Fruit fly (Drosophila melanogaster) whole organism, embryonic: ENCODE measurements around the gene rasp.
A peak's percentile ranks its signal among the peaks of the same experiment; 100 is the strongest.

ENCODE experiments used
- Bgb ChIP-seq: fragments of 200-800 bp; sonication (Bioruptor generic); IDR thresholded peaks from 2 replicates; pipeline ENCODE4 v1.3.6; 2022; ENCODE audit warnings: missing biosample characterization, missing genetic modification characterization; ENCODE audit not compliant: partially characterized antibody
- Bteb2 ChIP-seq: fragments of 200-800 bp; sonication (Bioruptor generic); optimal IDR thresholded peaks from 2 replicates; lab custom pipeline; 2016; ENCODE audit warnings: missing biosample characterization, missing genetic modification characterization
- CG11085 ChIP-seq: fragments of 200-800 bp; sonication (Bioruptor generic); IDR thresholded peaks from 2 replicates; pipeline ENCODE4 v1.3.6; 2022; ENCODE audit warnings: missing biosample characterization, missing genetic modification characterization
- CG12071 ChIP-seq: fragments of 200-800 bp; sonication (Bioruptor generic); optimal IDR thresholded peaks from 3 replicates; lab custom pipeline; 2018; ENCODE audit warnings: missing biosample characterization, mild to moderate bottlenecking, missing genetic modification characterization
- CG12236 ChIP-seq: fragments of 200-800 bp; sonication (Bioruptor generic); optimal IDR thresholded peaks from 2 replicates; lab custom pipeline; 2016; ENCODE audit warnings: missing biosample characterization, missing genetic modification characterization
- CG13287 ChIP-seq: fragments of 200-800 bp; sonication (Bioruptor generic); IDR thresholded peaks from 2 replicates; pipeline ENCODE4 v1.3.6; 2022; ENCODE audit warnings: missing biosample characterization, missing genetic modification characterization; ENCODE audit not compliant: partially characterized antibody
- CG14441 ChIP-seq: fragments of 200-800 bp; sonication (Bioruptor generic); IDR thresholded peaks from 2 replicates; pipeline ENCODE4 v1.3.6; 2022; ENCODE audit warnings: missing biosample characterization, missing genetic modification characterization
- CG14860 ChIP-seq: fragments of 200-800 bp; sonication (Bioruptor generic); IDR thresholded peaks from 3 replicates; pipeline ENCODE4 v1.3.6; 2022; ENCODE audit warnings: missing biosample characterization, missing genetic modification characterization; ENCODE audit not compliant: partially characterized antibody
- CG15011 ChIP-seq: fragments of 200-800 bp; sonication (Bioruptor generic); optimal IDR thresholded peaks from 3 replicates; lab custom pipeline; 2018; ENCODE audit warnings: missing biosample characterization, mild to moderate bottlenecking, missing genetic modification characterization
- CG15073 ChIP-seq: fragments of 200-800 bp; sonication (Bioruptor generic); optimal IDR thresholded peaks from 2 replicates; lab custom pipeline; 2016; ENCODE audit warnings: missing biosample characterization, missing genetic modification characterization
- CG16813 ChIP-seq: fragments of 200-800 bp; sonication (Bioruptor generic); IDR thresholded peaks from 3 replicates; pipeline ENCODE4 v1.3.6; 2022; ENCODE audit warnings: missing biosample characterization, missing genetic modification characterization; ENCODE audit not compliant: partially characterized antibody
- CG17912 ChIP-seq: fragments of 200-800 bp; sonication (Bioruptor generic); optimal IDR thresholded peaks from 2 replicates; lab custom pipeline; 2018; ENCODE audit warnings: missing biosample characterization, mild to moderate bottlenecking, missing genetic modification characterization
- CG2202 ChIP-seq: fragments of 200-800 bp; sonication (Bioruptor generic); optimal IDR thresholded peaks from 2 replicates; lab custom pipeline; 2018; ENCODE audit warnings: missing biosample characterization, mild to moderate bottlenecking, missing genetic modification characterization
- CG31388 ChIP-seq: fragments of 200-800 bp; sonication (Bioruptor generic); optimal IDR thresholded peaks from 2 replicates; lab custom pipeline; 2016; ENCODE audit warnings: missing biosample characterization, missing genetic modification characterization
- CG4730 ChIP-seq: fragments of 200-800 bp; sonication (Bioruptor generic); IDR thresholded peaks from 2 replicates; pipeline ENCODE4 v1.3.6; 2022; ENCODE audit warnings: missing biosample characterization, missing genetic modification characterization
- CG6813 ChIP-seq: fragments of 200-800 bp; sonication (Bioruptor generic); optimal IDR thresholded peaks from 2 replicates; lab custom pipeline; 2017; ENCODE audit warnings: missing biosample characterization, missing genetic modification characterization, mild to moderate bottlenecking, moderate library complexity, missing genetic modification reagents
- CG8478 ChIP-seq: fragments of >200 bp; optimal IDR thresholded peaks from 2 replicates; lab custom pipeline; 2018
- CG8924 ChIP-seq: fragments of 200-800 bp; optimal IDR thresholded peaks from 3 replicates; lab custom pipeline; 2019; ENCODE audit warnings: missing biosample characterization, mild to moderate bottlenecking, missing genetic modification characterization, moderate library complexity
- CG9932 ChIP-seq: fragments of 200-800 bp; sonication (Bioruptor generic); IDR thresholded peaks from 2 replicates; pipeline ENCODE4 v1.3.6; 2022; ENCODE audit warnings: missing biosample characterization, missing genetic modification characterization
- Dek ChIP-seq: fragments of 200-800 bp; sonication (Bioruptor generic); optimal IDR thresholded peaks from 3 replicates; lab custom pipeline; 2019; ENCODE audit warnings: missing biosample characterization, mild to moderate bottlenecking, missing genetic modification characterization, moderate library complexity
- Dip2 ChIP-seq: fragments of 200-800 bp; sonication (Bioruptor generic); IDR thresholded peaks from 2 replicates; pipeline ENCODE4 v1.3.6; 2022; ENCODE audit warnings: missing biosample characterization, missing genetic modification characterization
- Dll ChIP-seq: fragments of 200-800 bp; sonication (Bioruptor generic); IDR thresholded peaks from 4 replicates; pipeline ENCODE4 v1.3.6; 2022; ENCODE audit warnings: missing biosample characterization, missing genetic modification characterization; ENCODE audit not compliant: partially characterized antibody
- Hsf ChIP-seq: fragments of 200-800 bp; sonication (Bioruptor generic); optimal IDR thresholded peaks from 3 replicates; lab custom pipeline; 2016; ENCODE audit warnings: missing biosample characterization, missing genetic modification characterization
- MESR4 ChIP-seq: fragments of 200-800 bp; sonication (Bioruptor generic); optimal IDR thresholded peaks from 2 replicates; lab custom pipeline; 2018; ENCODE audit warnings: missing biosample characterization, mild to moderate bottlenecking, missing genetic modification characterization, moderate library complexity
- Nf-YB ChIP-seq: fragments of 200-800 bp; sonication (Bioruptor generic); optimal IDR thresholded peaks from 3 replicates; lab custom pipeline; 2019; ENCODE audit warnings: missing biosample characterization, mild to moderate bottlenecking, missing genetic modification characterization, moderate library complexity
- Rx ChIP-seq: fragments of 200-800 bp; sonication (Bioruptor generic); IDR thresholded peaks from 2 replicates; pipeline ENCODE4 v1.3.6; 2022; ENCODE audit warnings: missing biosample characterization, missing genetic modification characterization
- Sox102F ChIP-seq: fragments of 200-800 bp; sonication (Bioruptor generic); optimal IDR thresholded peaks from 2 replicates; lab custom pipeline; 2018; ENCODE audit warnings: missing biosample characterization, mild to moderate bottlenecking, missing genetic modification characterization, moderate library complexity
- Spps ChIP-seq: fragments of 200-800 bp; sonication (Bioruptor generic); optimal IDR thresholded peaks from 2 replicates; lab custom pipeline; 2018; ENCODE audit warnings: missing biosample characterization, mild to moderate bottlenecking, missing genetic modification characterization
- Xrp1 ChIP-seq: fragments of 200-800 bp; sonication (Bioruptor generic); IDR thresholded peaks from 2 replicates; pipeline ENCODE4 v1.3.6; 2022; ENCODE audit warnings: missing biosample characterization, missing genetic modification characterization
- amos ChIP-seq: fragments of 200-800 bp; sonication (Bioruptor generic); IDR thresholded peaks from 2 replicates; pipeline ENCODE4 v1.3.6; 2022; ENCODE audit warnings: missing biosample characterization, missing genetic modification characterization; ENCODE audit not compliant: partially characterized antibody
- chinmo ChIP-seq: fragments of 200-800 bp; sonication (Bioruptor generic); IDR thresholded peaks from 4 replicates; pipeline ENCODE4 v1.3.6; 2022; ENCODE audit warnings: missing biosample characterization, missing genetic modification characterization; ENCODE audit not compliant: partially characterized antibody
- fd64A ChIP-seq: fragments of 200-800 bp; sonication (Bioruptor generic); optimal IDR thresholded peaks from 3 replicates; lab custom pipeline; 2018; ENCODE audit warnings: missing biosample characterization, mild to moderate bottlenecking, missing genetic modification characterization
- gem ChIP-seq: fragments of 200-800 bp; sonication (Bioruptor generic); optimal IDR thresholded peaks from 2 replicates; lab custom pipeline; 2019; ENCODE audit warnings: missing biosample characterization, mild to moderate bottlenecking, missing genetic modification characterization, moderate library complexity
- insv ChIP-seq, 2 experiments: fragments of 200-800 bp; sonication (Bioruptor generic); optimal IDR thresholded peaks; 3 replicates each; lab custom pipeline; 2016 to 2018; ENCODE audit warnings: missing biosample characterization in 2 of 2, missing genetic modification characterization in 2 of 2
- lilli ChIP-seq: fragments of 200-800 bp; sonication (Bioruptor generic); optimal IDR thresholded peaks from 3 replicates; lab custom pipeline; 2016; ENCODE audit warnings: missing biosample characterization, missing genetic modification characterization
- mam ChIP-seq: fragments of 200-800 bp; sonication (Bioruptor generic); optimal IDR thresholded peaks from 3 replicates; lab custom pipeline; 2016; ENCODE audit warnings: missing biosample characterization, missing genetic modification characterization
- pho ChIP-seq: fragments of 200-800 bp; sonication (Bioruptor generic); optimal IDR thresholded peaks from 2 replicates; lab custom pipeline; 2016; ENCODE audit warnings: missing biosample characterization, missing genetic modification characterization
- prd ChIP-seq, 3 experiments: fragments of >200 bp in 2 of 3; fragments of 200-800 bp in 1 of 3; sonication (Bioruptor generic) in 1 of 3; optimal IDR thresholded peaks in 2 of 3; IDR thresholded peaks in 1 of 3; 2 replicates in 2 of 3; 3 replicates in 1 of 3; pipeline versions ENCODE4 v1.3.6 to Lab custom; 2017 to 2022; ENCODE audit warnings: missing biosample characterization in 1 of 3, missing genetic modification characterization in 1 of 3
- schlank ChIP-seq: fragments of 200-800 bp; sonication (Bioruptor generic); optimal IDR thresholded peaks from 2 replicates; lab custom pipeline; 2018; ENCODE audit warnings: missing biosample characterization, mild to moderate bottlenecking, missing genetic modification characterization
- sima ChIP-seq: fragments of 200-800 bp; sonication (Bioruptor generic); optimal IDR thresholded peaks from 2 replicates; lab custom pipeline; 2016; ENCODE audit warnings: missing biosample characterization, missing genetic modification characterization
- sr ChIP-seq: fragments of 200-800 bp; sonication (Bioruptor generic); IDR thresholded peaks from 3 replicates; pipeline ENCODE4 v1.3.6; 2022; ENCODE audit warnings: missing biosample characterization, missing genetic modification characterization
- tap ChIP-seq: fragments of 200-800 bp; optimal IDR thresholded peaks from 3 replicates; lab custom pipeline; 2019; ENCODE audit warnings: missing biosample characterization, mild to moderate bottlenecking, missing genetic modification characterization, moderate library complexity
- trh ChIP-seq: fragments of 200-800 bp; sonication (Bioruptor generic); optimal IDR thresholded peaks from 2 replicates; lab custom pipeline; 2016; ENCODE audit warnings: missing biosample characterization, missing genetic modification characterization
- vnd ChIP-seq: fragments of 200-800 bp; sonication (Bioruptor generic); IDR thresholded peaks from 3 replicates; pipeline ENCODE4 v1.3.6; 2022; ENCODE audit warnings: missing biosample characterization, missing genetic modification characterization; ENCODE audit not compliant: partially characterized antibody

The rasp gene

dm6 chr3L:3159309-3160194, 2.4 kb upstream of the rasp start, which contains the start of the genes ND-30 and CG15812 (continued):
- TF ChIP-seq tap (tag; lab: Kevin White, UChicago), result no peak
- TF ChIP-seq, all 482 proteins: peak for 62

dm6 chr3L:3162584-3162983, 604 bp downstream of the rasp start:
- TF ChIP-seq trh (GFP tag; lab: Kevin White, UChicago) (no peak), schlank (tag; lab: Kevin White, UChicago) (no peak), lilli (GFP tag; lab: Kevin White, UChicago) (no peak)

dm6 chr3L:3164951-3165350, 3.0 kb downstream of the rasp start, which contains the start of gene CG32280:
CG32280 (plus strand) TSS chr3L:3165181.
- TF ChIP-seq Sox102F (GFP tag; lab: Kevin White, UChicago) (no peak), Bteb2 (GFP tag; lab: Kevin White, UChicago) (peak; percentile 5), CG8924 (tag; lab: Kevin White, UChicago) (peak; percentile 47), fd64A (no peak), CG14860 (GFP tag; lab: Robert Waterston, UW) (peak; percentile 82), gem (tag; lab: Kevin White, UChicago) (no peak), CG12071 (no peak), CG15011 (GFP tag; lab: Kevin White, UChicago) (no peak), sima (no peak), Bgb (GFP tag; lab: Robert Waterston, UW) (peak; percentile 95), Xrp1 (0 out of 2 replicates have a peak, but pooled peaks have one; percentile 5), vnd (GFP tag; lab: Robert Waterston, UW) (peak; percentile 84), CG31388 (GFP tag; lab: Kevin White, UChicago) (no peak), chinmo (GFP tag; lab: Robert Waterston, UW) (peak; percentile 92; the same call in 3 of the 4 replicates), Rx (GFP tag; lab: Robert Waterston, UW) (no peak), CG15073 (GFP tag; lab: Kevin White, UChicago) (no peak), CG11085 (GFP tag; lab: Robert Waterston, UW) (no peak), CG4730 (no peak), CG9932 (peak; percentile 63), Spps (tag; lab: Kevin White, UChicago) (no peak), CG6813 (GFP tag; lab: Kevin White, UChicago) (peak; percentile 29), Nf-YB (GFP tag; lab: Kevin White, UChicago) (no peak), amos (GFP tag; lab: Robert Waterston, UW) (peak; percentile 91), Dek (no peak), CG14441 (GFP tag; lab: Robert Waterston, UW) (peak; percentile 46; the same call in 1 of the 2 replicates), schlank (tag; lab: Kevin White, UChicago) (no peak), pho (GFP tag; lab: Kevin White, UChicago) (no peak), Dip2 (no peak), mam (GFP tag; lab: Kevin White, UChicago) (peak; percentile 48), sr (GFP tag; lab: Robert Waterston, UW) (no peak), CG17912 (no peak), CG2202 (no peak), Hsf (GFP tag; lab: Kevin White, UChicago) (no peak), prd (optimal IDR thresholded peaks at IDR 0.05; lab: Kevin White, UChicago) (no peak), prd (GFP tag; IDR thresholded peaks at IDR 0.05; lab: Robert Waterston, UW) (no peak), Dll (GFP tag; lab: Robert Waterston, UW) (peak; percentile 82), CG13287 (GFP tag; lab: Robert Waterston, UW) (peak; percentile 91), CG8478 (lab: Kevin White, UChicago) (no peak), MESR4 (GFP tag; lab: Kevin White, UChicago) (peak; percentile 84), CG16813 (peak; percentile 82), insv (GFP tag; optimal IDR thresholded peaks at IDR 0.05; lab: Kevin White, UChicago) (peak in 1 of 2 experiments; percentile 11), CG12236 (GFP tag; lab: Kevin White, UChicago) (no peak)
